Fruit fly (Drosophila melanogaster) whole organism, embryonic: ENCODE results near the gene Tsp29Fa.

Experiments used
- Ada2b ChIP-seq: fragments of 200-800 bp; sonication (Bioruptor generic); IDR thresholded peaks from 2 replicates; pipeline ENCODE4 v1.3.6; 2022; ENCODE audit warnings: missing biosample characterization, missing genetic modification characterization
- Antp ChIP-seq: fragments of 200-800 bp; sonication (Bioruptor generic); optimal IDR thresholded peaks from 3 replicates; lab custom pipeline; 2016; ENCODE audit warnings: missing biosample characterization, missing genetic modification characterization
- Atf-2 ChIP-seq: fragments of 200-800 bp; sonication (Bioruptor generic); optimal IDR thresholded peaks from 2 replicates; lab custom pipeline; 2016; ENCODE audit warnings: missing biosample characterization, missing genetic modification characterization
- CG10209 ChIP-seq: fragments of 200-800 bp; sonication (Bioruptor generic); optimal IDR thresholded peaks from 3 replicates; lab custom pipeline; 2017; ENCODE audit warnings: missing biosample characterization, mild to moderate bottlenecking, missing genetic modification characterization, missing genetic modification reagents
- CG10431 ChIP-seq: fragments of 200-800 bp; sonication (Bioruptor generic); optimal IDR thresholded peaks from 3 replicates; lab custom pipeline; 2018; ENCODE audit warnings: missing biosample characterization, mild to moderate bottlenecking, missing genetic modification characterization
- CG11093 ChIP-seq: fragments of 200-800 bp; sonication (Bioruptor generic); IDR thresholded peaks from 3 replicates; pipeline ENCODE4 v1.3.6; 2022; ENCODE audit warnings: missing biosample characterization, missing genetic modification characterization
- CG11504 ChIP-seq: fragments of 200-800 bp; sonication (Bioruptor generic); optimal IDR thresholded peaks from 3 replicates; lab custom pipeline; 2019; ENCODE audit warnings: missing biosample characterization, mild to moderate bottlenecking, missing genetic modification characterization, moderate library complexity
- CG12391 ChIP-seq: fragments of 200-800 bp; sonication (Bioruptor generic); optimal IDR thresholded peaks from 3 replicates; lab custom pipeline; 2018; ENCODE audit warnings: missing biosample characterization, mild to moderate bottlenecking, missing genetic modification characterization, moderate library complexity
- CG12769 ChIP-seq: fragments of 200-800 bp; sonication (Bioruptor generic); optimal IDR thresholded peaks from 2 replicates; lab custom pipeline; 2019; ENCODE audit warnings: missing biosample characterization, mild to moderate bottlenecking, missing genetic modification characterization, moderate library complexity
- CG14014 ChIP-seq: fragments of 200-800 bp; sonication (Bioruptor generic); IDR thresholded peaks from 2 replicates; pipeline ENCODE4 v1.3.6; 2022; ENCODE audit warnings: missing biosample characterization, missing genetic modification characterization
- CG18262 ChIP-seq: fragments of 200-800 bp; optimal IDR thresholded peaks from 3 replicates; lab custom pipeline; 2019; ENCODE audit warnings: missing biosample characterization, mild to moderate bottlenecking, missing genetic modification characterization, moderate library complexity
- CG2129 ChIP-seq: fragments of 200-800 bp; sonication (Bioruptor generic); IDR thresholded peaks from 2 replicates; pipeline ENCODE4 v1.3.6; 2022; ENCODE audit warnings: missing biosample characterization, missing genetic modification characterization; ENCODE audit not compliant: partially characterized antibody
- CG30403 ChIP-seq: fragments of 200-800 bp; sonication (Bioruptor generic); optimal IDR thresholded peaks from 3 replicates; lab custom pipeline; 2016; ENCODE audit warnings: missing biosample characterization, missing genetic modification characterization
- CG3065 ChIP-seq: fragments of 200-800 bp; sonication (Bioruptor generic); optimal IDR thresholded peaks from 2 replicates; lab custom pipeline; 2016; ENCODE audit warnings: missing biosample characterization, missing genetic modification characterization
- CG3407 ChIP-seq: fragments of 200-800 bp; sonication (Bioruptor generic); optimal IDR thresholded peaks from 2 replicates; lab custom pipeline; 2018; ENCODE audit warnings: missing biosample characterization, mild to moderate bottlenecking, missing genetic modification characterization
- CG42726 ChIP-seq: fragments of 200-800 bp; sonication (Bioruptor generic); IDR thresholded peaks from 2 replicates; pipeline ENCODE4 v1.3.6; 2022; ENCODE audit warnings: missing biosample characterization, missing genetic modification characterization; ENCODE audit not compliant: partially characterized antibody
- CG6254 ChIP-seq: fragments of 200-800 bp; sonication (Bioruptor generic); optimal IDR thresholded peaks from 3 replicates; lab custom pipeline; 2017; ENCODE audit warnings: mild to moderate bottlenecking, missing biosample characterization, missing genetic modification reagents, missing genetic modification characterization
- CG6689 ChIP-seq: fragments of 200-800 bp; sonication (Bioruptor generic); IDR thresholded peaks from 2 replicates; pipeline ENCODE4 v1.3.6; 2022; ENCODE audit warnings: missing biosample characterization, missing genetic modification characterization
- CG7928 ChIP-seq: fragments of 200-800 bp; sonication (Bioruptor generic); optimal IDR thresholded peaks from 2 replicates; lab custom pipeline; 2017; ENCODE audit warnings: missing biosample characterization, mild to moderate bottlenecking, missing genetic modification characterization
- CG8765 ChIP-seq: fragments of 200-800 bp; sonication (Bioruptor generic); IDR thresholded peaks from 2 replicates; pipeline ENCODE4 v1.3.6; 2022; ENCODE audit warnings: missing biosample characterization, missing genetic modification characterization
- CG9817 ChIP-seq: fragments of 200-800 bp; sonication (Bioruptor generic); optimal IDR thresholded peaks from 2 replicates; lab custom pipeline; 2018; ENCODE audit warnings: missing biosample characterization, mild to moderate bottlenecking, missing genetic modification characterization, moderate library complexity
- Dek ChIP-seq: fragments of 200-800 bp; sonication (Bioruptor generic); optimal IDR thresholded peaks from 3 replicates; lab custom pipeline; 2019; ENCODE audit warnings: missing biosample characterization, mild to moderate bottlenecking, missing genetic modification characterization, moderate library complexity
- E2f2 ChIP-seq: fragments of 200-800 bp; sonication (Bioruptor generic); IDR thresholded peaks from 2 replicates; pipeline ENCODE4 v1.3.6; 2022; ENCODE audit warnings: missing biosample characterization, missing genetic modification characterization
- Ets65A ChIP-seq: fragments of 200-800 bp; sonication (Bioruptor generic); peaks from one replicate; lab custom pipeline; 2016; ENCODE audit warnings: missing biosample characterization, missing genetic modification characterization
- Hr39 ChIP-seq: fragments of >200 bp; optimal IDR thresholded peaks from 2 replicates; lab custom pipeline; 2017
- Kr ChIP-seq: fragments of 200-800 bp; sonication (Bioruptor generic); optimal IDR thresholded peaks from 2 replicates; lab custom pipeline; 2017; ENCODE audit warnings: missing biosample characterization, mild to moderate bottlenecking, missing genetic modification characterization
- PHDP ChIP-seq: fragments of 200-800 bp; sonication (Bioruptor generic); optimal IDR thresholded peaks from 3 replicates; lab custom pipeline; 2018; ENCODE audit warnings: missing biosample characterization, mild to moderate bottlenecking, missing genetic modification characterization, moderate library complexity
- Rx ChIP-seq: fragments of 200-800 bp; sonication (Bioruptor generic); IDR thresholded peaks from 2 replicates; pipeline ENCODE4 v1.3.6; 2022; ENCODE audit warnings: missing biosample characterization, missing genetic modification characterization
- aop ChIP-seq: fragments of 200-800 bp; sonication (Bioruptor generic); IDR thresholded peaks from 2 replicates; pipeline ENCODE4 v1.3.6; 2022; ENCODE audit warnings: missing biosample characterization, missing genetic modification characterization
- ara ChIP-seq: fragments of 200-800 bp; sonication (Bioruptor generic); IDR thresholded peaks from 2 replicates; pipeline ENCODE4 v1.3.6; 2022; ENCODE audit warnings: missing biosample characterization, missing genetic modification characterization
- az2 ChIP-seq: fragments of 200-800 bp; sonication (Bioruptor generic); optimal IDR thresholded peaks from 3 replicates; lab custom pipeline; 2016; ENCODE audit warnings: missing biosample characterization, missing genetic modification characterization
- cas ChIP-seq: fragments of 200-800 bp; sonication (Bioruptor generic); IDR thresholded peaks from 2 replicates; pipeline ENCODE4 v1.3.6; 2022; ENCODE audit warnings: missing biosample characterization, missing genetic modification characterization
- crol ChIP-seq: fragments of 200-800 bp; sonication (Bioruptor generic); IDR thresholded peaks from 2 replicates; pipeline ENCODE4 v1.3.6; 2022; ENCODE audit warnings: missing biosample characterization, missing genetic modification characterization
- dan ChIP-seq: fragments of 200-800 bp; sonication (Bioruptor generic); IDR thresholded peaks from 2 replicates; pipeline ENCODE4 v1.3.6; 2022; ENCODE audit warnings: missing biosample characterization, missing genetic modification characterization
- dmrt11E ChIP-seq: fragments of 200-800 bp; sonication (Bioruptor generic); optimal IDR thresholded peaks from 3 replicates; lab custom pipeline; 2018; ENCODE audit warnings: missing biosample characterization, mild to moderate bottlenecking, missing genetic modification characterization, moderate library complexity
- en ChIP-seq: fragments of 200-800 bp; sonication (Bioruptor generic); optimal IDR thresholded peaks from 2 replicates; lab custom pipeline; 2016; ENCODE audit warnings: missing biosample characterization, missing genetic modification characterization
- exex ChIP-seq: fragments of 200-800 bp; sonication (Bioruptor generic); optimal IDR thresholded peaks from 4 replicates; lab custom pipeline; 2018; ENCODE audit warnings: missing biosample characterization, mild to moderate bottlenecking, missing genetic modification characterization, moderate library complexity
- fd102C ChIP-seq: fragments of 200-800 bp; sonication (Bioruptor generic); optimal IDR thresholded peaks from 2 replicates; lab custom pipeline; 2018; ENCODE audit warnings: missing biosample characterization, mild to moderate bottlenecking, missing genetic modification characterization, moderate library complexity
- fu2 ChIP-seq: fragments of 200-800 bp; sonication (Bioruptor generic); optimal IDR thresholded peaks from 2 replicates; lab custom pipeline; 2016; ENCODE audit warnings: missing biosample characterization, missing genetic modification characterization
- gem ChIP-seq: fragments of 200-800 bp; sonication (Bioruptor generic); optimal IDR thresholded peaks from 2 replicates; lab custom pipeline; 2019; ENCODE audit warnings: missing biosample characterization, mild to moderate bottlenecking, missing genetic modification characterization, moderate library complexity
- ken ChIP-seq: fragments of 200-800 bp; sonication (Bioruptor generic); IDR thresholded peaks from 3 replicates; pipeline ENCODE4 v1.3.6; 2022; ENCODE audit warnings: missing biosample characterization, missing genetic modification characterization
- nerfin-1 ChIP-seq: fragments of 200-800 bp; sonication (Bioruptor generic); optimal IDR thresholded peaks from 3 replicates; lab custom pipeline; 2019; ENCODE audit warnings: missing biosample characterization, mild to moderate bottlenecking, missing genetic modification characterization, moderate library complexity
- oc ChIP-seq: fragments of 200-800 bp; sonication (Bioruptor generic); optimal IDR thresholded peaks from 2 replicates; lab custom pipeline; 2018; ENCODE audit warnings: missing biosample characterization, mild to moderate bottlenecking, missing genetic modification characterization, moderate library complexity
- p53 ChIP-seq: fragments of 200-800 bp; sonication (Bioruptor generic); optimal IDR thresholded peaks from 2 replicates; lab custom pipeline; 2016; ENCODE audit warnings: missing biosample characterization, missing genetic modification characterization
- pros ChIP-seq: fragments of 200-800 bp; sonication (Bioruptor generic); optimal IDR thresholded peaks from 3 replicates; lab custom pipeline; 2019; ENCODE audit warnings: missing biosample characterization, mild to moderate bottlenecking, missing genetic modification characterization, moderate library complexity
- sens ChIP-seq: fragments of 200-800 bp; sonication (Bioruptor generic); peaks from one replicate; lab custom pipeline; 2016; ENCODE audit warnings: missing biosample characterization, missing genetic modification characterization
- sqz ChIP-seq: fragments of 200-800 bp; sonication (Bioruptor generic); optimal IDR thresholded peaks from 3 replicates; lab custom pipeline; 2018; ENCODE audit warnings: missing biosample characterization, mild to moderate bottlenecking, missing genetic modification characterization
- tio ChIP-seq: fragments of 200-800 bp; sonication (Bioruptor generic); optimal IDR thresholded peaks from 2 replicates; lab custom pipeline; 2017; ENCODE audit warnings: missing biosample characterization, missing genetic modification characterization, inconsistent platforms
- twi ChIP-seq: fragments of 200-800 bp; optimal IDR thresholded peaks from 2 replicates; lab custom pipeline; 2019; ENCODE audit warnings: missing biosample characterization, mild to moderate bottlenecking, missing genetic modification characterization, moderate library complexity
- unc-4 ChIP-seq: fragments of 200-800 bp; sonication (Bioruptor generic); IDR thresholded peaks from 2 replicates; pipeline ENCODE4 v1.3.6; 2022; ENCODE audit warnings: missing biosample characterization, missing genetic modification characterization; ENCODE audit not compliant: partially characterized antibody
- yki ChIP-seq: fragments of >200 bp; optimal IDR thresholded peaks from 3 replicates; lab custom pipeline; 2018
- zf30C ChIP-seq: fragments of 200-800 bp; sonication (Bioruptor generic); optimal IDR thresholded peaks from 3 replicates; lab custom pipeline; 2018; ENCODE audit warnings: missing biosample characterization, mild to moderate bottlenecking, missing genetic modification characterization
- zfh2 ChIP-seq: fragments of 200-800 bp; sonication (Bioruptor generic); optimal IDR thresholded peaks from 2 replicates; lab custom pipeline; 2016; ENCODE audit warnings: missing biosample characterization, missing genetic modification characterization

Gene Tsp29Fa

dm6 chr2L:8957152-8957551 is 23.4 kb downstream of the Tsp29Fa start (continued):
- TF ChIP-seq zf30C (GFP tag; lab: Kevin White, UChicago), result peak; percentile 52
- TF ChIP-seq yki (lab: Kevin White, UChicago), result no peak
- TF ChIP-seq Ada2b (GFP tag; lab: Robert Waterston, UW), result peak; percentile 20; the same call in 1 of the 2 replicates
- no peak for TF ChIP-seq en (GFP tag; lab: Kevin White, UChicago)
- TF ChIP-seq unc-4 (GFP tag; lab: Robert Waterston, UW), result no peak
- peak; percentile 0 for TF ChIP-seq CG11504 (tag; lab: Kevin White, UChicago)
- TF ChIP-seq Rx, result no peak
- no peak for TF ChIP-seq E2f2 (GFP tag; lab: Robert Waterston, UW)
- no peak for TF ChIP-seq PHDP
- no peak for TF ChIP-seq az2 (GFP tag; lab: Kevin White, UChicago)
- no peak for TF ChIP-seq Dek
- no peak for TF ChIP-seq CG7928 (GFP tag; lab: Kevin White, UChicago)
- no peak for TF ChIP-seq sqz
- no peak for TF ChIP-seq CG14014 (GFP tag; lab: Robert Waterston, UW)
- peak; percentile 70 for TF ChIP-seq gem (tag; lab: Kevin White, UChicago)
- TF ChIP-seq zfh2 (GFP tag; lab: Kevin White, UChicago), result no peak
- no peak for TF ChIP-seq Antp
- TF ChIP-seq pros (GFP tag; lab: Kevin White, UChicago), result no peak
- TF ChIP-seq sens, result peak; percentile 72
- no peak for TF ChIP-seq CG18262 (tag; lab: Kevin White, UChicago)
- no peak for TF ChIP-seq aop (GFP tag; lab: Robert Waterston, UW)
- TF ChIP-seq fd102C (GFP tag; lab: Kevin White, UChicago), result no peak
- peak; percentile 3 for TF ChIP-seq twi
- no peak for TF ChIP-seq ara (GFP tag; lab: Robert Waterston, UW)
- no peak for TF ChIP-seq dan (GFP tag; lab: Robert Waterston, UW)
- no peak for TF ChIP-seq CG6689 (GFP tag; lab: Robert Waterston, UW)
- no peak for TF ChIP-seq CG2129 (GFP tag; lab: Robert Waterston, UW)
- no peak for TF ChIP-seq CG6254 (GFP tag; lab: Kevin White, UChicago)
- no peak for TF ChIP-seq CG12391 (tag; lab: Kevin White, UChicago)
- no peak for TF ChIP-seq crol (GFP tag; lab: Robert Waterston, UW)
- TF ChIP-seq exex (tag; lab: Kevin White, UChicago), result no peak
- TF ChIP-seq nerfin-1 (tag; lab: Kevin White, UChicago), result no peak
- TF ChIP-seq CG8765 (GFP tag; lab: Robert Waterston, UW), result no peak
- no peak for TF ChIP-seq CG12769 (tag; lab: Kevin White, UChicago)

dm6 chr2L:8958046-8958497 is 24.3 kb downstream of the Tsp29Fa start:
- TF ChIP-seq oc (tag; lab: Kevin White, UChicago) (peak; percentile 93), CG11093 (GFP tag; lab: Robert Waterston, UW) (peak; percentile 95), fu2 (GFP tag; lab: Kevin White, UChicago) (peak; percentile 84), CG42726 (GFP tag; lab: Robert Waterston, UW) (no peak), p53 (GFP tag; lab: Kevin White, UChicago) (peak; percentile 86), CG7928 (GFP tag; lab: Kevin White, UChicago) (peak; percentile 41), CG10209 (peak; percentile 95), Atf-2 (GFP tag; lab: Kevin White, UChicago) (peak; percentile 96), ken (GFP tag; lab: Robert Waterston, UW) (peak; percentile 97), tio (GFP tag; lab: Kevin White, UChicago) (peak; percentile 92), CG9817 (tag; lab: Kevin White, UChicago) (peak; percentile 80), CG30403 (peak; percentile 96), CG3407 (peak; percentile 87), dmrt11E (tag; lab: Kevin White, UChicago) (peak; percentile 99), CG3065 (peak; percentile 85), CG10431 (GFP tag; lab: Kevin White, UChicago) (peak; percentile 60), Ets65A (GFP tag; lab: Kevin White, UChicago) (peak; percentile 94), Hr39 (lab: Kevin White, UChicago) (no peak), cas (GFP tag; lab: Robert Waterston, UW) (peak; percentile 93), Kr (GFP tag; lab: Kevin White, UChicago) (peak; percentile 57)
